Fruit fly (Drosophila melanogaster): ENCODE results near the gene spi.

The spi gene

dm6 chr2L:19549412-19549811, 27.7 kb downstream of the spi start:
- no peak; the same call in 1 of the 2 replicates for TF ChIP-seq CG14014 (GFP tag; IDR thresholded peaks at IDR 0.05)
- TF ChIP-seq CG13123 (GFP tag; optimal IDR thresholded peaks at IDR 0.05), result no peak
- TF ChIP-seq Oaz (GFP tag; IDR thresholded peaks at IDR 0.05), result no peak
- TF ChIP-seq cad (GFP tag; optimal IDR thresholded peaks at IDR 0.05), result no peak
- TF ChIP-seq Rfx (GFP tag; IDR thresholded peaks at IDR 0.05), result no peak
- no peak for TF ChIP-seq CG3995 (GFP tag; optimal IDR thresholded peaks at IDR 0.05)
- no peak for TF ChIP-seq crc (GFP tag; optimal IDR thresholded peaks at IDR 0.05)
- TF ChIP-seq CG7987 (GFP tag; optimal IDR thresholded peaks at IDR 0.05), result no peak
- peak; percentile 50; the same call in 1 of the 3 replicates for TF ChIP-seq so (GFP tag; IDR thresholded peaks at IDR 0.05)
- no peak for TF ChIP-seq stwl (tag; optimal IDR thresholded peaks at IDR 0.05)
- peak; percentile 56 for TF ChIP-seq BtbVII (GFP tag; optimal IDR thresholded peaks at IDR 0.05)
- peak; percentile 93 for TF ChIP-seq sqz (GFP tag; optimal IDR thresholded peaks at IDR 0.05)
- peak; percentile 81 for TF ChIP-seq CG13894 (tag; optimal IDR thresholded peaks at IDR 0.05)
- TF ChIP-seq gce (GFP tag; IDR thresholded peaks at IDR 0.05), result 0 out of 3 replicates have a peak, but pooled peaks have one; percentile 6
- no peak for TF ChIP-seq lmd (GFP tag; IDR thresholded peaks at IDR 0.05)
- TF ChIP-seq kni (GFP tag; optimal IDR thresholded peaks at IDR 0.05), result peak; percentile 88
- peak; percentile 95 for TF ChIP-seq Deaf1 (tag; optimal IDR thresholded peaks at IDR 0.05)
- TF ChIP-seq CG15514 (GFP tag; optimal IDR thresholded peaks at IDR 0.05), result peak; percentile 54
- TF ChIP-seq CG10147 (GFP tag; optimal IDR thresholded peaks at IDR 0.05), result no peak
- TF ChIP-seq CG18599 (GFP tag; optimal IDR thresholded peaks at IDR 0.05), result no peak
- no peak for TF ChIP-seq nerfin-2 (GFP tag; IDR thresholded peaks at IDR 0.05; ENCODE audit: partially characterized antibody)
- TF ChIP-seq CG4730 (GFP tag; IDR thresholded peaks at IDR 0.05), result no peak
- 0 out of 2 replicates have a peak, but pooled peaks have one; percentile 37 for TF ChIP-seq CG42726 (GFP tag; IDR thresholded peaks at IDR 0.05; ENCODE audit: partially characterized antibody)
- TF ChIP-seq CG4360 (GFP tag; IDR thresholded peaks at IDR 0.05), result peak; percentile 47
- TF ChIP-seq chn (GFP tag; optimal IDR thresholded peaks at IDR 0.05), result no peak
- peak; percentile 31 for TF ChIP-seq Side (GFP tag; optimal IDR thresholded peaks at IDR 0.05)
- 0 out of 2 replicates have a peak, but pooled peaks have one; percentile 7 for TF ChIP-seq Xrp1 (GFP tag; IDR thresholded peaks at IDR 0.05)
- no peak for TF ChIP-seq Med (GFP tag)
- no peak for TF ChIP-seq ham (GFP tag; IDR thresholded peaks at IDR 0.05)
- TF ChIP-seq exex (tag; optimal IDR thresholded peaks at IDR 0.05), result no peak
- no peak for TF ChIP-seq HHEX (GFP tag; optimal IDR thresholded peaks at IDR 0.05)
- TF ChIP-seq Jarid2 (GFP tag; optimal IDR thresholded peaks at IDR 0.05), result peak; percentile 81
- TF ChIP-seq sug (tag; optimal IDR thresholded peaks at IDR 0.05), result peak; percentile 72
- peak; percentile 55; the same call in 1 of the 3 replicates for TF ChIP-seq otp (GFP tag; IDR thresholded peaks at IDR 0.05)
- no peak for TF ChIP-seq CG31441 (GFP tag; IDR thresholded peaks at IDR 0.05)
- peak; percentile 17 for TF ChIP-seq CG2875 (GFP tag; optimal IDR thresholded peaks at IDR 0.05)
- TF ChIP-seq Optix (GFP tag; IDR thresholded peaks at IDR 0.05), result no peak
- no peak for TF ChIP-seq CG31365 (tag; optimal IDR thresholded peaks at IDR 0.05)
- no peak for TF ChIP-seq croc (GFP tag; conservative IDR thresholded peaks at IDR 0.05)
- TF ChIP-seq CG12155 (GFP tag; optimal IDR thresholded peaks at IDR 0.05), result no peak
- TF ChIP-seq trh (GFP tag; optimal IDR thresholded peaks at IDR 0.05), result no peak
- TF ChIP-seq B-H2 (GFP tag; optimal IDR thresholded peaks at IDR 0.05), result peak; percentile 1
- peak; percentile 47 for TF ChIP-seq caup (GFP tag; optimal IDR thresholded peaks at IDR 0.05; ENCODE audit: severe bottlenecking)
- peak; percentile 21; the same call in 1 of the 2 replicates for TF ChIP-seq CG13287 (GFP tag; IDR thresholded peaks at IDR 0.05; ENCODE audit: partially characterized antibody)
- peak; percentile 61; the same call in 1 of the 3 replicates for TF ChIP-seq CG2199 (GFP tag; IDR thresholded peaks at IDR 0.05)
- no peak for TF ChIP-seq CG7786 (GFP tag; optimal IDR thresholded peaks at IDR 0.05)
- TF ChIP-seq CG2116 (GFP tag; optimal IDR thresholded peaks at IDR 0.05), result peak; percentile 5
- no peak for TF ChIP-seq ash1 (GFP tag; optimal IDR thresholded peaks at IDR 0.05)
- 0 out of 2 replicates have a peak, but pooled peaks have one; percentile 40 for TF ChIP-seq bbx (GFP tag; IDR thresholded peaks at IDR 0.05; ENCODE audit: partially characterized antibody)
- TF ChIP-seq abd-A (tag; optimal IDR thresholded peaks at IDR 0.05), result peak; percentile 84
